Worm (Caenorhabditis elegans) whole organism, young adult: ENCODE data around the gene H01G02.3.
A peak's percentile ranks its signal among the peaks of the same experiment; 100 is the strongest.

Source experiments
- B0019.2 ChIP-seq: fragments of 200-800 bp; sonication (Bioruptor generic); conservative IDR thresholded peaks from 2 replicates; pipeline ENCODE4 v1.3.6; 2022; ENCODE audit warnings: missing genetic modification reagents, missing genetic modification characterization, missing compliant biosample characterization
- B0035.1 ChIP-seq: sonication (generic microtip); optimal IDR thresholded peaks from 2 replicates; lab custom pipeline; 2016; ENCODE audit warnings: missing genetic modification characterization, mild to moderate bottlenecking, missing compliant biosample characterization, missing genotype, missing genetic modification reagents
- B0261.1 ChIP-seq: sonication (generic microtip); optimal IDR thresholded peaks from 2 replicates; lab custom pipeline; 2016; ENCODE audit warnings: mild to moderate bottlenecking, missing genetic modification characterization, moderate library complexity, missing compliant biosample characterization
- C06A6.2 ChIP-seq: fragments of 200-800 bp; sonication (Bioruptor generic); conservative IDR thresholded peaks from 2 replicates; pipeline ENCODE4 v1.3.6; 2022; ENCODE audit warnings: missing genetic modification characterization, missing compliant biosample characterization
- D2030.7 ChIP-seq: fragments of 200-800 bp; sonication (Bioruptor generic); IDR thresholded peaks from 2 replicates; pipeline ENCODE4 v1.3.6; 2022; ENCODE audit warnings: missing genetic modification reagents, missing genetic modification characterization, missing compliant biosample characterization
- F33H1.4 ChIP-seq: fragments of 200-800 bp; sonication (Bioruptor generic); IDR thresholded peaks from 2 replicates; pipeline ENCODE4 v1.3.6; 2022; ENCODE audit warnings: missing genetic modification reagents, missing genetic modification characterization, missing compliant biosample characterization
- F57C9.4 ChIP-seq: sonication (generic microtip); optimal IDR thresholded peaks from 2 replicates; lab custom pipeline; 2017; ENCODE audit warnings: mild to moderate bottlenecking, missing genetic modification characterization, missing compliant biosample characterization
- K11D2.4 ChIP-seq: fragments of 200-800 bp; sonication (Bioruptor generic); IDR thresholded peaks from 2 replicates; pipeline ENCODE4 v1.3.6; 2022; ENCODE audit warnings: missing genetic modification reagents, missing genetic modification characterization, missing compliant biosample characterization
- Y79H2A.3 ChIP-seq: fragments of 200-800 bp; sonication (Bioruptor generic); conservative IDR thresholded peaks from 2 replicates; pipeline ENCODE4 v1.3.6; 2022; ENCODE audit warnings: missing genetic modification reagents, missing genetic modification characterization, missing compliant biosample characterization
- Y95B8A.8 ChIP-seq: fragments of 200-800 bp; sonication (Bioruptor generic); IDR thresholded peaks from 2 replicates; pipeline ENCODE4 v1.3.6; 2022; ENCODE audit warnings: missing genetic modification reagents, missing genetic modification characterization, missing compliant biosample characterization
- ama-1 ChIP-seq, 3 experiments: fragments of 150-350 bp in 1 of 3; sonication (generic microtip) in 2 of 3; optimal IDR thresholded peaks; 2 replicates each; lab custom pipeline; 2014 to 2018; ENCODE audit warnings: missing biosample characterization in 2 of 3, missing genetic modification characterization in 2 of 3, missing genetic modification reagents in 2 of 3
- aptf-2 ChIP-seq: fragments of 200-800 bp; sonication (Bioruptor generic); conservative IDR thresholded peaks from 2 replicates; pipeline ENCODE4 v1.3.6; 2022; ENCODE audit warnings: missing genetic modification reagents, missing genetic modification characterization, missing compliant biosample characterization
- atf-7 ChIP-seq: sonication (generic microtip); optimal IDR thresholded peaks from 2 replicates; lab custom pipeline; 2017; ENCODE audit warnings: mild to moderate bottlenecking, missing genetic modification characterization, missing compliant biosample characterization
- athp-1 ChIP-seq: sonication (generic microtip); optimal IDR thresholded peaks from 2 replicates; lab custom pipeline; 2017; ENCODE audit warnings: mild to moderate bottlenecking, missing genetic modification characterization, missing compliant biosample characterization
- attf-5 ChIP-seq: fragments of 200-800 bp; sonication (Bioruptor generic); optimal IDR thresholded peaks from 2 replicates; lab custom pipeline; 2018; ENCODE audit warnings: mild to moderate bottlenecking, missing genetic modification characterization, missing compliant biosample characterization
- attf-6 ChIP-seq: fragments of 200-800 bp; sonication (Bioruptor generic); IDR thresholded peaks from 2 replicates; pipeline ENCODE4 v1.3.6; 2022; ENCODE audit warnings: missing genetic modification reagents, missing genetic modification characterization, missing compliant biosample characterization
- bed-1 ChIP-seq: fragments of 200-800 bp; sonication (Bioruptor generic); IDR thresholded peaks from 2 replicates; pipeline ENCODE4 v1.3.6; 2022; ENCODE audit warnings: missing genetic modification reagents, missing genetic modification characterization, missing compliant biosample characterization
- ccch-3 ChIP-seq: fragments of 200-800 bp; sonication (Bioruptor generic); optimal IDR thresholded peaks from 2 replicates; lab custom pipeline; 2018; ENCODE audit warnings: mild to moderate bottlenecking, missing genetic modification characterization, missing compliant biosample characterization
- ceh-91 ChIP-seq: fragments of 200-800 bp; sonication (Bioruptor generic); IDR thresholded peaks from 2 replicates; pipeline ENCODE4 v1.3.6; 2022; ENCODE audit warnings: missing genetic modification reagents, missing genetic modification characterization, missing compliant biosample characterization
- chd-7 ChIP-seq: sonication (generic microtip); optimal IDR thresholded peaks from 2 replicates; lab custom pipeline; 2016; ENCODE audit warnings: mild to moderate bottlenecking, missing genetic modification characterization, moderate library complexity, missing compliant biosample characterization
- efl-1 ChIP-seq: fragments of 150-350 bp; optimal IDR thresholded peaks from 2 replicates; lab custom pipeline; 2014; ENCODE audit warnings: missing biosample characterization, missing genetic modification reagents, missing genetic modification characterization
- egl-44 ChIP-seq: fragments of 200-800 bp; sonication (Bioruptor generic); IDR thresholded peaks from 2 replicates; pipeline ENCODE4 v1.3.6; 2022; ENCODE audit warnings: missing genetic modification reagents, missing genetic modification characterization, missing compliant biosample characterization
- ets-4 ChIP-seq: fragments of 200-800 bp; sonication (Bioruptor generic); optimal IDR thresholded peaks from 2 replicates; lab custom pipeline; 2018; ENCODE audit warnings: mild to moderate bottlenecking, missing genetic modification characterization, missing compliant biosample characterization
- fkh-3 ChIP-seq: sonication (generic microtip); optimal IDR thresholded peaks from 2 replicates; lab custom pipeline; 2016; ENCODE audit warnings: mild to moderate bottlenecking, missing genetic modification characterization, missing compliant biosample characterization
- hmg-1.2 ChIP-seq: fragments of 200-800 bp; sonication (Bioruptor generic); IDR thresholded peaks from 2 replicates; pipeline ENCODE4 v1.3.6; 2022; ENCODE audit warnings: missing genetic modification reagents, missing genetic modification characterization, missing compliant biosample characterization
- hmg-20 ChIP-seq: fragments of 200-800 bp; sonication (Bioruptor generic); IDR thresholded peaks from 2 replicates; pipeline ENCODE4 v1.3.6; 2022; ENCODE audit warnings: missing genetic modification reagents, missing genetic modification characterization, missing compliant biosample characterization
- hrde-1 ChIP-seq: sonication (generic microtip); optimal IDR thresholded peaks from 2 replicates; lab custom pipeline; 2016; ENCODE audit warnings: missing genetic modification characterization, mild to moderate bottlenecking, missing compliant biosample characterization, moderate library complexity, missing genotype, missing genetic modification reagents, borderline replicate concordance
- lin-54 ChIP-seq: fragments of 200-800 bp; sonication (Bioruptor generic); optimal IDR thresholded peaks from 2 replicates; lab custom pipeline; 2018; ENCODE audit warnings: mild to moderate bottlenecking, missing genetic modification characterization, missing compliant biosample characterization
- lsl-1 ChIP-seq: fragments of 200-800 bp; sonication (Bioruptor generic); optimal IDR thresholded peaks from 2 replicates; lab custom pipeline; 2018; ENCODE audit warnings: mild to moderate bottlenecking, missing genetic modification characterization, moderate library complexity, missing compliant biosample characterization
- madf-3 ChIP-seq: fragments of 200-800 bp; sonication (Bioruptor generic); IDR thresholded peaks from 2 replicates; pipeline ENCODE4 v1.3.6; 2022; ENCODE audit warnings: missing genetic modification reagents, missing genetic modification characterization, missing compliant biosample characterization
- madf-8 ChIP-seq: fragments of 200-800 bp; sonication (Bioruptor generic); conservative IDR thresholded peaks from 2 replicates; pipeline ENCODE4 v1.3.6; 2022; ENCODE audit warnings: missing genetic modification reagents, missing genetic modification characterization, missing compliant biosample characterization
- mcd-1 ChIP-seq: fragments of 200-800 bp; sonication (Bioruptor generic); IDR thresholded peaks from 2 replicates; pipeline ENCODE4 v1.3.6; 2022; ENCODE audit warnings: missing genetic modification reagents, missing genetic modification characterization, missing compliant biosample characterization
- nhr-120 ChIP-seq: fragments of 200-800 bp; sonication (Bioruptor generic); IDR thresholded peaks from 2 replicates; pipeline ENCODE4 v1.3.6; 2022; ENCODE audit warnings: missing genetic modification characterization, missing compliant biosample characterization
- nhr-80 ChIP-seq: sonication (generic microtip); optimal IDR thresholded peaks from 2 replicates; lab custom pipeline; 2016; ENCODE audit warnings: missing genetic modification characterization, missing compliant biosample characterization
- pbrm-1 ChIP-seq: fragments of 200-800 bp; sonication (Bioruptor generic); IDR thresholded peaks from 2 replicates; pipeline ENCODE4 v1.3.6; 2022; ENCODE audit warnings: missing genetic modification reagents, missing genetic modification characterization, missing compliant biosample characterization
- pha-4 ChIP-seq: fragments of 150-350 bp; sonication (generic microtip); optimal IDR thresholded peaks from 2 replicates; lab custom pipeline; 2014; ENCODE audit warnings: missing biosample characterization, missing genetic modification reagents, missing genetic modification characterization
- rec-8 ChIP-seq, 2 experiments: sonication (generic microtip); optimal IDR thresholded peaks; 2 replicates each; lab custom pipeline; 2016; ENCODE audit warnings: mild to moderate bottlenecking in 2 of 2, missing genetic modification characterization in 2 of 2, missing genetic modification reagents in 2 of 2, missing genotype in 2 of 2, missing biosample characterization in 1 of 2, missing compliant biosample characterization in 1 of 2, moderate library complexity in 1 of 2
- sea-2 ChIP-seq: fragments of 200-800 bp; sonication (Bioruptor generic); IDR thresholded peaks from 2 replicates; pipeline ENCODE4 v1.3.6; 2022; ENCODE audit warnings: missing genetic modification characterization, missing compliant biosample characterization
- snpc-3.4 ChIP-seq: sonication (generic microtip); optimal IDR thresholded peaks from 2 replicates; lab custom pipeline; 2017; ENCODE audit warnings: missing genetic modification characterization, mild to moderate bottlenecking, missing compliant biosample characterization, antibody characterized with exemption, moderate library complexity, missing genotype, missing genetic modification reagents
- snpc-4 ChIP-seq, 5 experiments: fragments of 150-350 bp in 1 of 5; sonication (generic microtip) in 4 of 5; optimal IDR thresholded peaks; 2 replicates each; lab custom pipeline; 2014 to 2018; ENCODE audit warnings: missing genetic modification characterization in 5 of 5, missing biosample characterization in 3 of 5, antibody characterized with exemption in 2 of 5, mild to moderate bottlenecking in 2 of 5, missing compliant biosample characterization in 2 of 5, missing genotype in 2 of 5, moderate library complexity in 2 of 5, missing genetic modification reagents in 1 of 5
- sptf-2 ChIP-seq: fragments of 200-800 bp; sonication (Bioruptor generic); optimal IDR thresholded peaks from 2 replicates; lab custom pipeline; 2018; ENCODE audit warnings: mild to moderate bottlenecking, missing genetic modification characterization, missing compliant biosample characterization
- tlf-1 ChIP-seq: fragments of 200-800 bp; sonication (Bioruptor generic); optimal IDR thresholded peaks from 2 replicates; lab custom pipeline; 2018; ENCODE audit warnings: mild to moderate bottlenecking, missing genetic modification characterization, missing compliant biosample characterization
- unc-130 ChIP-seq: sonication (generic microtip); optimal IDR thresholded peaks from 2 replicates; lab custom pipeline; 2016; ENCODE audit warnings: missing genetic modification reagents, missing genetic modification characterization, missing compliant biosample characterization
- zim-3 ChIP-seq: sonication (generic microtip); optimal IDR thresholded peaks from 2 replicates; lab custom pipeline; 2017; ENCODE audit warnings: mild to moderate bottlenecking, missing genetic modification characterization, moderate library complexity, missing compliant biosample characterization
- ztf-22 ChIP-seq: fragments of 200-800 bp; sonication (Bioruptor generic); optimal IDR thresholded peaks from 2 replicates; lab custom pipeline; 2018; ENCODE audit warnings: mild to moderate bottlenecking, missing genetic modification characterization, moderate library complexity, missing compliant biosample characterization
- ztf-26 ChIP-seq: sonication (generic microtip); optimal IDR thresholded peaks from 2 replicates; lab custom pipeline; 2017; ENCODE audit warnings: missing genetic modification characterization, missing compliant biosample characterization
- ztf-28 ChIP-seq: fragments of 200-800 bp; sonication (Bioruptor generic); IDR thresholded peaks from 2 replicates; pipeline ENCODE4 v1.3.6; 2022; ENCODE audit warnings: missing genetic modification reagents, missing genetic modification characterization, missing compliant biosample characterization
- ztf-3 ChIP-seq: fragments of 200-800 bp; sonication (Bioruptor generic); optimal IDR thresholded peaks from 2 replicates; lab custom pipeline; 2018; ENCODE audit warnings: mild to moderate bottlenecking, missing genetic modification characterization, missing compliant biosample characterization

H01G02.3 gene

ce11 chrIV:11822454-11822853, 30.1 kb upstream of the H01G02.3 start (continued):
- TF ChIP-seq ztf-28 (GFP tag; lab: Robert Waterston, UW) (no peak; the same call in 1 of the 2 replicates), F33H1.4 (peak; percentile 94), pbrm-1 (GFP tag; lab: Robert Waterston, UW) (peak; percentile 56; the same call in 1 of the 2 replicates), madf-8 (GFP tag; lab: Robert Waterston, UW) (peak; percentile 90), chd-7 (tag; lab: Kevin White, UChicago) (no peak), nhr-120 (GFP tag; lab: Robert Waterston, UW) (no peak), zim-3 (tag; lab: Kevin White, UChicago) (no peak), athp-1 (tag; lab: Kevin White, UChicago) (no peak), attf-6 (peak; percentile 49; the same call in 1 of the 2 replicates), egl-44 (GFP tag; lab: Robert Waterston, UW) (no peak), hrde-1 (tag; lab: Kevin White, UChicago) (no peak), K11D2.4 (GFP tag; lab: Robert Waterston, UW) (no peak), ccch-3 (GFP tag; lab: Kevin White, UChicago) (no peak), unc-130 (GFP tag; lab: Kevin White, UChicago) (peak; percentile 36), lin-54 (GFP tag; lab: Kevin White, UChicago) (peak; percentile 81), sea-2 (GFP tag; lab: Robert Waterston, UW) (no peak), hmg-1.2 (GFP tag; lab: Robert Waterston, UW) (peak; percentile 51), B0261.1 (no peak), nhr-80 (tag; lab: Kevin White, UChicago) (no peak), B0019.2 (GFP tag; lab: Robert Waterston, UW) (peak; percentile 76; the same call in 1 of the 2 replicates), sptf-2 (GFP tag; lab: Kevin White, UChicago) (no peak), tlf-1 (GFP tag; lab: Kevin White, UChicago) (peak; percentile 65), ztf-26 (no peak), atf-7 (tag; lab: Kevin White, UChicago) (no peak), snpc-3.4 (tag; lab: Kevin White, UChicago) (peak; percentile 64), bed-1 (GFP tag; lab: Robert Waterston, UW) (no peak), snpc-4 (GFP tag; optimal IDR thresholded peaks at IDR 0.05; lab: Kevin White, UChicago) (no peak), snpc-4 (tag; optimal IDR thresholded peaks at IDR 0.05; lab: Kevin White, UChicago) (peak in 2 of 4 experiments; percentile 19 to 28), pha-4 (no peak), F57C9.4 (tag; lab: Kevin White, UChicago) (no peak), Y79H2A.3 (GFP tag; lab: Robert Waterston, UW) (no peak), aptf-2 (GFP tag; lab: Robert Waterston, UW) (no peak), C06A6.2 (GFP tag; lab: Robert Waterston, UW) (no peak), madf-3 (GFP tag; lab: Robert Waterston, UW) (peak; percentile 74; the same call in 1 of the 2 replicates), efl-1 (GFP tag; lab: Kevin White, UChicago) (peak; percentile 96), D2030.7 (GFP tag; lab: Robert Waterston, UW) (peak; percentile 95), Y95B8A.8 (GFP tag; lab: Robert Waterston, UW) (peak; percentile 85), mcd-1 (GFP tag; lab: Robert Waterston, UW) (peak; percentile 43), ets-4 (GFP tag; lab: Kevin White, UChicago) (no peak), ztf-3 (GFP tag; lab: Kevin White, UChicago) (no peak), ztf-22 (GFP tag; lab: Kevin White, UChicago) (no peak), hmg-20 (GFP tag; lab: Robert Waterston, UW) (no peak), fkh-3 (tag; lab: Kevin White, UChicago) (no peak), B0035.1 (tag; lab: Kevin White, UChicago) (no peak), ceh-91 (GFP tag; lab: Robert Waterston, UW) (peak; percentile 96), rec-8 (tag; optimal IDR thresholded peaks at IDR 0.05; lab: Kevin White, UChicago) (no peak), lsl-1 (peak; percentile 73), ama-1 (optimal IDR thresholded peaks at IDR 0.05; lab: Kevin White, UChicago) (no peak), ama-1 (GFP tag; optimal IDR thresholded peaks at IDR 0.05; lab: Kevin White, UChicago) (no peak), attf-5 (GFP tag; lab: Kevin White, UChicago) (no peak)
